Fruit fly (Drosophila melanogaster) whole organism, embryonic: Measurements from ENCODE around the gene CG43638.

Source experiments
- ATbp ChIP-seq: fragments of 200-800 bp; sonication (Bioruptor generic); optimal IDR thresholded peaks from 2 replicates; lab custom pipeline; 2017; ENCODE audit warnings: missing biosample characterization, mild to moderate bottlenecking, missing genetic modification characterization, missing genetic modification reagents
- Ada2b ChIP-seq: fragments of 200-800 bp; sonication (Bioruptor generic); IDR thresholded peaks from 2 replicates; pipeline ENCODE4 v1.3.6; 2022; ENCODE audit warnings: missing biosample characterization, missing genetic modification characterization
- Asciz ChIP-seq: fragments of 200-800 bp; sonication (Bioruptor generic); optimal IDR thresholded peaks from 2 replicates; lab custom pipeline; 2017; ENCODE audit warnings: missing biosample characterization, mild to moderate bottlenecking, missing genetic modification characterization, missing genetic modification reagents
- Atf-2 ChIP-seq: fragments of 200-800 bp; sonication (Bioruptor generic); optimal IDR thresholded peaks from 2 replicates; lab custom pipeline; 2016; ENCODE audit warnings: missing biosample characterization, missing genetic modification characterization
- CG10366 ChIP-seq: fragments of 200-800 bp; sonication (Bioruptor generic); IDR thresholded peaks from 2 replicates; pipeline ENCODE4 v1.3.6; 2022; ENCODE audit warnings: missing biosample characterization, missing genetic modification characterization
- CG10979 ChIP-seq: fragments of 200-800 bp; sonication (Bioruptor generic); optimal IDR thresholded peaks from 2 replicates; lab custom pipeline; 2018; ENCODE audit warnings: missing biosample characterization, mild to moderate bottlenecking, missing genetic modification characterization, moderate library complexity
- CG12071 ChIP-seq: fragments of 200-800 bp; sonication (Bioruptor generic); optimal IDR thresholded peaks from 3 replicates; lab custom pipeline; 2018; ENCODE audit warnings: missing biosample characterization, mild to moderate bottlenecking, missing genetic modification characterization
- CG12104 ChIP-seq: fragments of 200-800 bp; sonication (Bioruptor generic); optimal IDR thresholded peaks from 3 replicates; lab custom pipeline; 2016; ENCODE audit warnings: missing biosample characterization, missing genetic modification characterization
- CG12236 ChIP-seq: fragments of 200-800 bp; sonication (Bioruptor generic); optimal IDR thresholded peaks from 2 replicates; lab custom pipeline; 2016; ENCODE audit warnings: missing biosample characterization, missing genetic modification characterization
- CG12659 ChIP-seq: fragments of 200-800 bp; sonication (Bioruptor generic); optimal IDR thresholded peaks from 3 replicates; lab custom pipeline; 2017; ENCODE audit warnings: mild to moderate bottlenecking, missing biosample characterization, missing genetic modification reagents, missing genetic modification characterization
- CG13296 ChIP-seq: fragments of 200-800 bp; sonication (Bioruptor generic); optimal IDR thresholded peaks from 3 replicates; lab custom pipeline; 2018; ENCODE audit warnings: missing biosample characterization, mild to moderate bottlenecking, missing genetic modification characterization
- CG13424 ChIP-seq: fragments of 200-800 bp; sonication (Bioruptor generic); optimal IDR thresholded peaks from 2 replicates; lab custom pipeline; 2019; ENCODE audit warnings: missing biosample characterization, mild to moderate bottlenecking, missing genetic modification characterization, moderate library complexity
- CG14667 ChIP-seq: fragments of 200-800 bp; sonication (Bioruptor generic); IDR thresholded peaks from 2 replicates; pipeline ENCODE4 v1.3.6; 2022; ENCODE audit warnings: missing biosample characterization, missing genetic modification characterization
- CG15011 ChIP-seq: fragments of 200-800 bp; sonication (Bioruptor generic); optimal IDR thresholded peaks from 3 replicates; lab custom pipeline; 2018; ENCODE audit warnings: missing biosample characterization, mild to moderate bottlenecking, missing genetic modification characterization
- CG1602 ChIP-seq: fragments of 200-800 bp; sonication (Bioruptor generic); optimal IDR thresholded peaks from 3 replicates; lab custom pipeline; 2016; ENCODE audit warnings: missing biosample characterization, missing genetic modification characterization
- CG33213 ChIP-seq: fragments of 200-800 bp; sonication (Bioruptor generic); optimal IDR thresholded peaks from 3 replicates; lab custom pipeline; 2016; ENCODE audit warnings: missing biosample characterization, missing genetic modification characterization
- CG33557 ChIP-seq: fragments of 200-800 bp; sonication (Bioruptor generic); optimal IDR thresholded peaks from 2 replicates; lab custom pipeline; 2019; ENCODE audit warnings: missing biosample characterization, mild to moderate bottlenecking, missing genetic modification characterization, moderate library complexity
- CG4820 ChIP-seq: fragments of 200-800 bp; sonication (Bioruptor generic); optimal IDR thresholded peaks from 3 replicates; lab custom pipeline; 2016; ENCODE audit warnings: missing biosample characterization, missing genetic modification characterization
- CG6254 ChIP-seq: fragments of 200-800 bp; sonication (Bioruptor generic); optimal IDR thresholded peaks from 3 replicates; lab custom pipeline; 2017; ENCODE audit warnings: mild to moderate bottlenecking, missing biosample characterization, missing genetic modification reagents, missing genetic modification characterization
- CG6813 ChIP-seq: fragments of 200-800 bp; sonication (Bioruptor generic); optimal IDR thresholded peaks from 2 replicates; lab custom pipeline; 2017; ENCODE audit warnings: missing biosample characterization, missing genetic modification characterization, mild to moderate bottlenecking, moderate library complexity, missing genetic modification reagents
- CG8089 ChIP-seq: fragments of 200-800 bp; sonication (Bioruptor generic); optimal IDR thresholded peaks from 3 replicates; lab custom pipeline; 2016; ENCODE audit warnings: missing biosample characterization, missing genetic modification characterization
- CG9609 ChIP-seq: fragments of 200-800 bp; sonication (Bioruptor generic); optimal IDR thresholded peaks from 3 replicates; lab custom pipeline; 2016; ENCODE audit warnings: missing biosample characterization, missing genetic modification characterization
- CG9727 ChIP-seq: fragments of 200-800 bp; sonication (Bioruptor generic); optimal IDR thresholded peaks from 3 replicates; lab custom pipeline; 2017; ENCODE audit warnings: missing biosample characterization, mild to moderate bottlenecking, missing genetic modification characterization
- CoRest ChIP-seq: fragments of 200-800 bp; sonication (Bioruptor generic); optimal IDR thresholded peaks from 3 replicates; lab custom pipeline; 2018; ENCODE audit warnings: missing biosample characterization, mild to moderate bottlenecking, missing genetic modification characterization, moderate library complexity
- Ets65A ChIP-seq: fragments of 200-800 bp; sonication (Bioruptor generic); peaks from one replicate; lab custom pipeline; 2016; ENCODE audit warnings: missing biosample characterization, missing genetic modification characterization
- NfI ChIP-seq: fragments of 200-800 bp; sonication (Bioruptor generic); optimal IDR thresholded peaks from 3 replicates; lab custom pipeline; 2018; ENCODE audit warnings: missing biosample characterization, mild to moderate bottlenecking, missing genetic modification characterization, moderate library complexity
- PHDP ChIP-seq: fragments of 200-800 bp; sonication (Bioruptor generic); optimal IDR thresholded peaks from 3 replicates; lab custom pipeline; 2018; ENCODE audit warnings: missing biosample characterization, mild to moderate bottlenecking, missing genetic modification characterization, moderate library complexity
- Pdp1 ChIP-seq, 2 experiments: fragments of 200-800 bp; sonication (Bioruptor generic); optimal IDR thresholded peaks; 3 replicates each; lab custom pipeline; 2016; ENCODE audit warnings: missing biosample characterization in 2 of 2, missing genetic modification characterization in 2 of 2, mild to moderate bottlenecking in 1 of 2, moderate library complexity in 1 of 2
- Six4 ChIP-seq: fragments of 200-800 bp; sonication (Bioruptor generic); optimal IDR thresholded peaks from 2 replicates; lab custom pipeline; 2016; ENCODE audit warnings: missing biosample characterization, missing genetic modification characterization
- Sox100B ChIP-seq: fragments of 200-800 bp; sonication (Bioruptor generic); optimal IDR thresholded peaks from 3 replicates; lab custom pipeline; 2018; ENCODE audit warnings: missing biosample characterization, mild to moderate bottlenecking, missing genetic modification characterization
- abd-A ChIP-seq: fragments of 200-800 bp; sonication (Bioruptor generic); optimal IDR thresholded peaks from 3 replicates; lab custom pipeline; 2019; ENCODE audit warnings: missing biosample characterization, mild to moderate bottlenecking, missing genetic modification characterization, moderate library complexity
- bab2 ChIP-seq: fragments of 200-800 bp; sonication (Bioruptor generic); optimal IDR thresholded peaks from 2 replicates; lab custom pipeline; 2016; ENCODE audit warnings: missing biosample characterization, missing genetic modification characterization
- chif ChIP-seq, 2 experiments: fragments of 200-800 bp; sonication (Bioruptor generic); optimal IDR thresholded peaks; 3 replicates each; lab custom pipeline; 2016; ENCODE audit warnings: missing biosample characterization in 2 of 2, missing genetic modification characterization in 2 of 2
- danr ChIP-seq: fragments of 200-800 bp; sonication (Bioruptor generic); IDR thresholded peaks from 2 replicates; pipeline ENCODE4 v1.3.6; 2022; ENCODE audit warnings: missing biosample characterization, missing genetic modification characterization
- dmrt11E ChIP-seq: fragments of 200-800 bp; sonication (Bioruptor generic); optimal IDR thresholded peaks from 3 replicates; lab custom pipeline; 2018; ENCODE audit warnings: missing biosample characterization, mild to moderate bottlenecking, missing genetic modification characterization, moderate library complexity
- gem ChIP-seq: fragments of 200-800 bp; sonication (Bioruptor generic); optimal IDR thresholded peaks from 2 replicates; lab custom pipeline; 2019; ENCODE audit warnings: missing biosample characterization, mild to moderate bottlenecking, missing genetic modification characterization, moderate library complexity
- grau ChIP-seq: fragments of 200-800 bp; optimal IDR thresholded peaks from 3 replicates; lab custom pipeline; 2019; ENCODE audit warnings: missing biosample characterization, mild to moderate bottlenecking, missing genetic modification characterization, moderate library complexity
- ham ChIP-seq: fragments of 200-800 bp; sonication (Bioruptor generic); IDR thresholded peaks from 2 replicates; pipeline ENCODE4 v1.3.6; 2022; ENCODE audit warnings: missing biosample characterization, missing genetic modification characterization
- hb ChIP-seq: fragments of 200-800 bp; sonication (Bioruptor generic); IDR thresholded peaks from 3 replicates; pipeline ENCODE4 v1.3.6; 2022; ENCODE audit warnings: missing biosample characterization, missing genetic modification characterization; ENCODE audit not compliant: partially characterized antibody
- lbe ChIP-seq: fragments of 200-800 bp; sonication (Bioruptor generic); optimal IDR thresholded peaks from 2 replicates; lab custom pipeline; 2016; ENCODE audit warnings: missing biosample characterization, mild to moderate bottlenecking, missing genetic modification characterization
- lmd ChIP-seq: fragments of 200-800 bp; sonication (Bioruptor generic); IDR thresholded peaks from 2 replicates; pipeline ENCODE4 v1.3.6; 2022; ENCODE audit warnings: missing biosample characterization, missing genetic modification characterization
- mam ChIP-seq: fragments of 200-800 bp; sonication (Bioruptor generic); optimal IDR thresholded peaks from 3 replicates; lab custom pipeline; 2016; ENCODE audit warnings: missing biosample characterization, missing genetic modification characterization
- nau ChIP-seq: fragments of 200-800 bp; sonication (Bioruptor generic); optimal IDR thresholded peaks from 3 replicates; lab custom pipeline; 2017; ENCODE audit warnings: missing biosample characterization, mild to moderate bottlenecking, missing genetic modification characterization, missing genetic modification reagents
- salm ChIP-seq: fragments of 200-800 bp; sonication (Bioruptor generic); optimal IDR thresholded peaks from 2 replicates; lab custom pipeline; 2018; ENCODE audit warnings: missing biosample characterization, mild to moderate bottlenecking, missing genetic modification characterization
- sc ChIP-seq, 3 experiments: fragments of >200 bp in 2 of 3; fragments of 200-800 bp in 1 of 3; sonication (Bioruptor generic) in 1 of 3; optimal IDR thresholded peaks; 2 replicates in 2 of 3; 3 replicates in 1 of 3; lab custom pipeline; 2017; ENCODE audit warnings: mild to moderate bottlenecking in 1 of 3, missing biosample characterization in 1 of 3, missing genetic modification characterization in 1 of 3, missing genetic modification reagents in 1 of 3
- slbo ChIP-seq: fragments of 200-800 bp; sonication (Bioruptor generic); IDR thresholded peaks from 2 replicates; pipeline ENCODE4 v1.3.6; 2022; ENCODE audit warnings: missing biosample characterization, missing genetic modification characterization
- sob ChIP-seq: fragments of 200-800 bp; sonication (Bioruptor generic); IDR thresholded peaks from 2 replicates; pipeline ENCODE4 v1.3.6; 2022; ENCODE audit warnings: missing biosample characterization, missing genetic modification characterization
- tap ChIP-seq: fragments of 200-800 bp; optimal IDR thresholded peaks from 3 replicates; lab custom pipeline; 2019; ENCODE audit warnings: missing biosample characterization, mild to moderate bottlenecking, missing genetic modification characterization, moderate library complexity
- tna ChIP-seq: fragments of 200-800 bp; sonication (Bioruptor generic); IDR thresholded peaks from 2 replicates; pipeline ENCODE4 v1.3.6; 2022; ENCODE audit warnings: missing biosample characterization, missing genetic modification characterization; ENCODE audit not compliant: partially characterized antibody

Gene CG43638

dm6 chr3L:12077348-12077747, 33.0 kb downstream of the CG43638 start (continued):
- TF ChIP-seq abd-A (tag; lab: Kevin White, UChicago) (no peak), gem (tag; lab: Kevin White, UChicago) (peak; percentile 76), slbo (GFP tag; lab: Robert Waterston, UW) (peak; percentile 44; the same call in 1 of the 2 replicates), Pdp1 (GFP tag; optimal IDR thresholded peaks at IDR 0.05; lab: Kevin White, UChicago) (peak in 1 of 2 experiments; percentile 54), PHDP (tag; lab: Kevin White, UChicago) (peak; percentile 29), CG9609 (GFP tag; lab: Kevin White, UChicago) (peak; percentile 15), CG13296 (GFP tag; lab: Kevin White, UChicago) (no peak), CG8089 (GFP tag; lab: Kevin White, UChicago) (peak; percentile 10), Asciz (GFP tag; lab: Kevin White, UChicago) (peak; percentile 41), nau (GFP tag; lab: Kevin White, UChicago) (peak; percentile 19), CG33557 (peak; percentile 69), CG12659 (GFP tag; lab: Kevin White, UChicago) (peak; percentile 50), hb (GFP tag; lab: Robert Waterston, UW) (no peak), ham (GFP tag; lab: Robert Waterston, UW) (no peak), chif (GFP tag; optimal IDR thresholded peaks at IDR 0.05; lab: Kevin White, UChicago) (peak in 1 of 2 experiments; percentile 64), grau (tag; lab: Kevin White, UChicago) (peak; percentile 52), CG10366 (peak; percentile 66), CG4820 (GFP tag; lab: Kevin White, UChicago) (peak; percentile 68), CG9727 (GFP tag; lab: Kevin White, UChicago) (peak; percentile 90), Ada2b (GFP tag; lab: Robert Waterston, UW) (peak; percentile 48; the same call in 1 of the 2 replicates), sob (peak; percentile 54; the same call in 1 of the 2 replicates), dmrt11E (tag; lab: Kevin White, UChicago) (peak; percentile 88), Sox100B (GFP tag; lab: Kevin White, UChicago) (peak; percentile 63), tna (GFP tag; lab: Robert Waterston, UW) (no peak), CG6813 (GFP tag; lab: Kevin White, UChicago) (peak; percentile 67), mam (GFP tag; lab: Kevin White, UChicago) (peak; percentile 15), ATbp (GFP tag; lab: Kevin White, UChicago) (peak; percentile 14), danr (GFP tag; lab: Robert Waterston, UW) (0 out of 2 replicates have a peak, but pooled peaks have one; percentile 44), Six4 (peak; percentile 52), NfI (peak; percentile 21), lbe (GFP tag; lab: Kevin White, UChicago) (peak; percentile 39), CG33213 (GFP tag; lab: Kevin White, UChicago) (no peak), bab2 (GFP tag; lab: Kevin White, UChicago) (peak; percentile 55), salm (no peak), Ets65A (peak; percentile 79), lmd (peak; percentile 55), CG14667 (GFP tag; lab: Robert Waterston, UW) (0 out of 2 replicates have a peak, but pooled peaks have one; percentile 12), CG6254 (GFP tag; lab: Kevin White, UChicago) (peak; percentile 68), CoRest (peak; percentile 64), CG13424 (tag; lab: Kevin White, UChicago) (peak; percentile 47), sc (optimal IDR thresholded peaks at IDR 0.05; lab: Kevin White, UChicago) (no peak), sc (GFP tag; optimal IDR thresholded peaks at IDR 0.05; lab: Kevin White, UChicago) (peak; percentile 54), CG1602 (GFP tag; lab: Kevin White, UChicago) (peak; percentile 62), CG12071 (GFP tag; lab: Kevin White, UChicago) (no peak), CG12104 (GFP tag; lab: Kevin White, UChicago) (peak; percentile 57), CG12236 (GFP tag; lab: Kevin White, UChicago) (peak; percentile 9), CG10979 (peak; percentile 80), Atf-2 (peak; percentile 57), CG15011 (GFP tag; lab: Kevin White, UChicago) (peak; percentile 32), tap (tag; lab: Kevin White, UChicago) (peak; percentile 49)
